Fruit fly (Drosophila melanogaster) whole organism, embryonic: ENCODE measurements around the gene CG5399.
A peak's percentile ranks its signal among the peaks of the same experiment; 100 is the strongest.

Experiments
- Aef1 ChIP-seq: fragments of 200-800 bp; sonication (Bioruptor generic); IDR thresholded peaks from 3 replicates; pipeline ENCODE4 v1.3.6; 2022; ENCODE audit warnings: missing biosample characterization, missing genetic modification characterization
- Atf3 ChIP-seq: fragments of 200-800 bp; sonication (Bioruptor generic); optimal IDR thresholded peaks from 3 replicates; lab custom pipeline; 2016; ENCODE audit warnings: missing biosample characterization, missing genetic modification characterization
- Bteb2 ChIP-seq: fragments of 200-800 bp; sonication (Bioruptor generic); optimal IDR thresholded peaks from 2 replicates; lab custom pipeline; 2016; ENCODE audit warnings: missing biosample characterization, missing genetic modification characterization
- CG10366 ChIP-seq: fragments of 200-800 bp; sonication (Bioruptor generic); IDR thresholded peaks from 2 replicates; pipeline ENCODE4 v1.3.6; 2022; ENCODE audit warnings: missing biosample characterization, missing genetic modification characterization
- CG18476 ChIP-seq: fragments of 200-800 bp; sonication (Bioruptor generic); optimal IDR thresholded peaks from 2 replicates; lab custom pipeline; 2016; ENCODE audit warnings: missing biosample characterization, mild to moderate bottlenecking, missing genetic modification characterization
- CG18599 ChIP-seq: fragments of 200-800 bp; sonication (Bioruptor generic); optimal IDR thresholded peaks from 3 replicates; lab custom pipeline; 2017; ENCODE audit warnings: missing biosample characterization, missing genetic modification characterization, mild to moderate bottlenecking, moderate library complexity, missing genetic modification reagents
- CG2120 ChIP-seq: fragments of 200-800 bp; sonication (Bioruptor generic); optimal IDR thresholded peaks from 3 replicates; lab custom pipeline; 2016; ENCODE audit warnings: missing biosample characterization, missing genetic modification characterization
- CG2678 ChIP-seq: fragments of 200-800 bp; sonication (Bioruptor generic); optimal IDR thresholded peaks from 3 replicates; lab custom pipeline; 2019; ENCODE audit warnings: missing biosample characterization, mild to moderate bottlenecking, missing genetic modification characterization, moderate library complexity
- CG3281 ChIP-seq: fragments of 200-800 bp; sonication (Bioruptor generic); optimal IDR thresholded peaks from 3 replicates; lab custom pipeline; 2017; ENCODE audit warnings: missing biosample characterization, mild to moderate bottlenecking, missing genetic modification characterization
- CG3726 ChIP-seq: fragments of 200-800 bp; sonication (Bioruptor generic); IDR thresholded peaks from 3 replicates; pipeline ENCODE4, ENCODE4 v1.3.6; 2022; ENCODE audit warnings: missing biosample characterization, missing genetic modification characterization
- D ChIP-seq, 2 experiments: fragments of 200-800 bp in 1 of 2; fragments of >200 bp in 1 of 2; sonication (Bioruptor generic) in 1 of 2; optimal IDR thresholded peaks; 2 replicates in 1 of 2; 3 replicates in 1 of 2; lab custom pipeline; 2017; ENCODE audit warnings: mild to moderate bottlenecking in 1 of 2, missing biosample characterization in 1 of 2, missing genetic modification characterization in 1 of 2, missing genetic modification reagents in 1 of 2
- Dbx ChIP-seq: fragments of 200-800 bp; sonication (Bioruptor generic); IDR thresholded peaks from 3 replicates; pipeline ENCODE4 v1.3.6; 2022; ENCODE audit warnings: missing biosample characterization, missing genetic modification characterization
- Deaf1 ChIP-seq: fragments of 200-800 bp; optimal IDR thresholded peaks from 3 replicates; lab custom pipeline; 2019; ENCODE audit warnings: missing biosample characterization, mild to moderate bottlenecking, missing genetic modification characterization, moderate library complexity
- Hr51 ChIP-seq, 2 experiments: fragments of 200-800 bp; sonication (Bioruptor generic); optimal IDR thresholded peaks; 2 replicates in 1 of 2; 3 replicates in 1 of 2; lab custom pipeline; 2016 to 2018; ENCODE audit warnings: missing biosample characterization in 2 of 2, missing genetic modification characterization in 2 of 2, mild to moderate bottlenecking in 1 of 2, moderate library complexity in 1 of 2
- Hsf ChIP-seq: fragments of 200-800 bp; sonication (Bioruptor generic); optimal IDR thresholded peaks from 3 replicates; lab custom pipeline; 2016; ENCODE audit warnings: missing biosample characterization, missing genetic modification characterization
- Med ChIP-seq: fragments of 200-800 bp; sonication (Bioruptor generic); peaks from one replicate; lab custom pipeline; 2016; ENCODE audit warnings: missing biosample characterization, missing genetic modification characterization, mild to moderate bottlenecking, inconsistent platforms, moderate library complexity
- Mrtf ChIP-seq: fragments of 200-800 bp; sonication (Bioruptor generic); IDR thresholded peaks from 3 replicates; pipeline ENCODE4 v1.3.6; 2022; ENCODE audit warnings: missing biosample characterization, missing genetic modification characterization
- Rfx ChIP-seq: fragments of 200-800 bp; sonication (Bioruptor generic); IDR thresholded peaks from 2 replicates; pipeline ENCODE4 v1.3.6; 2022; ENCODE audit warnings: missing biosample characterization, missing genetic modification characterization
- Vsx1 ChIP-seq: fragments of 200-800 bp; sonication (Bioruptor generic); optimal IDR thresholded peaks from 2 replicates; lab custom pipeline; 2017; ENCODE audit warnings: missing biosample characterization, mild to moderate bottlenecking, missing genetic modification characterization, missing genetic modification reagents
- al ChIP-seq: fragments of 200-800 bp; sonication (Bioruptor generic); IDR thresholded peaks from 2 replicates; pipeline ENCODE4 v1.3.6; 2022; ENCODE audit warnings: missing biosample characterization, missing genetic modification characterization
- dimm ChIP-seq: fragments of 200-800 bp; sonication (Bioruptor generic); IDR thresholded peaks from 2 replicates; pipeline ENCODE4 v1.3.6; 2022; ENCODE audit warnings: missing biosample characterization, missing genetic modification characterization
- dysf ChIP-seq: fragments of 200-800 bp; sonication (Bioruptor generic); IDR thresholded peaks from 3 replicates; pipeline ENCODE4 v1.3.6; 2022; ENCODE audit warnings: missing biosample characterization, missing genetic modification characterization
- esg ChIP-seq: fragments of 200-800 bp; sonication (Bioruptor generic); conservative IDR thresholded peaks from 2 replicates; pipeline ENCODE4 v1.3.6; 2022; ENCODE audit warnings: missing biosample characterization, missing genetic modification characterization
- exex ChIP-seq: fragments of 200-800 bp; sonication (Bioruptor generic); optimal IDR thresholded peaks from 4 replicates; lab custom pipeline; 2018; ENCODE audit warnings: missing biosample characterization, mild to moderate bottlenecking, missing genetic modification characterization, moderate library complexity
- gsb-n ChIP-seq: fragments of 200-800 bp; sonication (Bioruptor generic); optimal IDR thresholded peaks from 3 replicates; lab custom pipeline; 2018; ENCODE audit warnings: missing biosample characterization, mild to moderate bottlenecking, missing genetic modification characterization
- ken ChIP-seq: fragments of 200-800 bp; sonication (Bioruptor generic); IDR thresholded peaks from 3 replicates; pipeline ENCODE4 v1.3.6; 2022; ENCODE audit warnings: missing biosample characterization, missing genetic modification characterization
- lab ChIP-seq: fragments of 200-800 bp; sonication (Bioruptor generic); optimal IDR thresholded peaks from 3 replicates; lab custom pipeline; 2017; ENCODE audit warnings: missing biosample characterization, missing genetic modification characterization, mild to moderate bottlenecking, moderate library complexity, missing genetic modification reagents
- lilli ChIP-seq: fragments of 200-800 bp; sonication (Bioruptor generic); optimal IDR thresholded peaks from 3 replicates; lab custom pipeline; 2016; ENCODE audit warnings: missing biosample characterization, missing genetic modification characterization
- lmd ChIP-seq: fragments of 200-800 bp; sonication (Bioruptor generic); IDR thresholded peaks from 2 replicates; pipeline ENCODE4 v1.3.6; 2022; ENCODE audit warnings: missing biosample characterization, missing genetic modification characterization
- odd ChIP-seq: fragments of 200-800 bp; sonication (Bioruptor generic); optimal IDR thresholded peaks from 2 replicates; lab custom pipeline; 2017; ENCODE audit warnings: missing biosample characterization, mild to moderate bottlenecking, missing genetic modification characterization
- repo ChIP-seq: fragments of 200-800 bp; sonication (Bioruptor generic); optimal IDR thresholded peaks from 2 replicates; lab custom pipeline; 2016; ENCODE audit warnings: missing biosample characterization, missing genetic modification characterization
- sd ChIP-seq: fragments of 200-800 bp; sonication (Bioruptor generic); optimal IDR thresholded peaks from 3 replicates; lab custom pipeline; 2018; ENCODE audit warnings: missing biosample characterization, mild to moderate bottlenecking, missing genetic modification characterization, moderate library complexity
- sens ChIP-seq: fragments of 200-800 bp; sonication (Bioruptor generic); peaks from one replicate; lab custom pipeline; 2016; ENCODE audit warnings: missing biosample characterization, missing genetic modification characterization
- slbo ChIP-seq: fragments of 200-800 bp; sonication (Bioruptor generic); IDR thresholded peaks from 2 replicates; pipeline ENCODE4 v1.3.6; 2022; ENCODE audit warnings: missing biosample characterization, missing genetic modification characterization
- slp2 ChIP-seq: fragments of 200-800 bp; sonication (Bioruptor generic); optimal IDR thresholded peaks from 2 replicates; lab custom pipeline; 2016; ENCODE audit warnings: missing biosample characterization, missing genetic modification characterization
- tup ChIP-seq: fragments of 200-800 bp; sonication (Bioruptor generic); optimal IDR thresholded peaks from 2 replicates; lab custom pipeline; 2016; ENCODE audit warnings: missing biosample characterization, mild to moderate bottlenecking, missing genetic modification characterization, moderate library complexity
- unpg ChIP-seq: fragments of 200-800 bp; sonication (Bioruptor generic); optimal IDR thresholded peaks from 3 replicates; lab custom pipeline; 2018; ENCODE audit warnings: missing biosample characterization, mild to moderate bottlenecking, missing genetic modification characterization, moderate library complexity
- z ChIP-seq: fragments of 200-800 bp; sonication (Bioruptor generic); IDR thresholded peaks from 3 replicates; pipeline ENCODE4 v1.3.6; 2022; ENCODE audit warnings: missing biosample characterization, missing genetic modification characterization
- zen2 ChIP-seq: fragments of 200-800 bp; sonication (Bioruptor generic); IDR thresholded peaks from 3 replicates; pipeline ENCODE4 v1.3.6; 2022; ENCODE audit warnings: missing biosample characterization, missing genetic modification characterization; ENCODE audit not compliant: partially characterized antibody

The CG5399 gene

dm6 chr3R:15696461-15697044 is 1.5 kb downstream of the CG5399 start (continued):
- peak; percentile 28 for TF ChIP-seq CG2678 (tag; lab: Kevin White, UChicago)
- TF ChIP-seq Hr51 (GFP tag; optimal IDR thresholded peaks at IDR 0.05; lab: Kevin White, UChicago) = no peak
- peak; percentile 34 for TF ChIP-seq CG3281 (GFP tag; lab: Kevin White, UChicago)
- peak; percentile 79 for TF ChIP-seq Vsx1 (GFP tag; lab: Kevin White, UChicago)

DNA sequence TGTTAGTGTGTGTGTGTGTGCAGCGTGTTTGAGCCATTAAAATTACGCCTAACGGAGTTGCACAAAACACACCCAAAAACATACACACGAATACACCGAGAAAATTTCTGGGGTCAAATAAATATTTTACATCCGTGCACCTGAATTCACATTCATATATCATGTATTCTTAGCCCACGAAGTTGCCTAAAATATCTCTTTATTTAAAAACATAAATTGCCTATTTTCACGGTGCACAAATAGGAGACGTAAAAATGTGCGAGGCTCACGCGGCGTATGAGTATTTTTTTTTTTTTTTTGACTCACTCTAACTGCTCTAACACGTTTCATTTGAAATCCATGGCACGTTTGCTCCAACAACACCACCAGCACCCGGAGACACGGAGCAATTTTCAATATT is 5.8 kb downstream of the CG5399 start:
- TF ChIP-seq sd (tag; lab: Kevin White, UChicago) (no peak), sens (peak; percentile 51), CG18476 (GFP tag; lab: Kevin White, UChicago) (no peak), CG10366 (GFP tag; lab: Robert Waterston, UW) (peak; percentile 32; the same call in 1 of the 2 replicates), D (optimal IDR thresholded peaks at IDR 0.05; lab: Kevin White, UChicago) (no peak), D (GFP tag; optimal IDR thresholded peaks at IDR 0.05; lab: Kevin White, UChicago) (no peak), gsb-n (tag; lab: Kevin White, UChicago) (no peak), Mrtf (GFP tag; lab: Robert Waterston, UW) (no peak), ken (GFP tag; lab: Robert Waterston, UW) (no peak), repo (no peak), zen2 (no peak), slp2 (no peak), Deaf1 (no peak), esg (GFP tag; lab: Robert Waterston, UW) (0 out of 2 replicates have a peak, but pooled peaks have one; percentile 11), Bteb2 (no peak), slbo (GFP tag; lab: Robert Waterston, UW) (peak; percentile 41), Med (GFP tag; lab: Kevin White, UChicago) (peak; percentile 34), z (GFP tag; lab: Robert Waterston, UW) (no peak), odd (GFP tag; lab: Kevin White, UChicago) (no peak), al (GFP tag; lab: Robert Waterston, UW) (no peak), CG2120 (GFP tag; lab: Kevin White, UChicago) (peak; percentile 40), Dbx (GFP tag; lab: Robert Waterston, UW) (0 out of 3 replicates have a peak, but pooled peaks have one; percentile 40), exex (no peak), tup (GFP tag; lab: Kevin White, UChicago) (no peak), dimm (GFP tag; lab: Robert Waterston, UW) (no peak), lilli (GFP tag; lab: Kevin White, UChicago) (peak; percentile 19), CG18599 (GFP tag; lab: Kevin White, UChicago) (peak; percentile 64), Hsf (no peak), unpg (GFP tag; lab: Kevin White, UChicago) (no peak), Rfx (GFP tag; lab: Robert Waterston, UW) (0 out of 2 replicates have a peak, but pooled peaks have one; percentile 5), lmd (GFP tag; lab: Robert Waterston, UW) (0 out of 2 replicates have a peak, but pooled peaks have one; percentile 4), dysf (GFP tag; lab: Robert Waterston, UW) (peak; percentile 34; the same call in 1 of the 3 replicates), CG3726 (GFP tag; lab: Robert Waterston, UW) (no peak), Aef1 (0 out of 3 replicates have a peak, but pooled peaks have one; percentile 18), Atf3 (GFP tag; lab: Kevin White, UChicago) (no peak), lab (peak; percentile 27)
- TF ChIP-seq, all 482 proteins: peak for 14
